Worm (Caenorhabditis elegans) whole organism, L1 larva: ENCODE measurements around the gene fzr-1.

Source experiments
- fkh-10 ChIP-seq: sonication (generic microtip); optimal IDR thresholded peaks from 2 replicates; lab custom pipeline; 2017; ENCODE audit warnings: missing biosample characterization, missing genetic modification reagents, missing genetic modification characterization
- lin-14 ChIP-seq: fragments of 200-800 bp; sonication (Bioruptor generic); optimal IDR thresholded peaks from 2 replicates; lab custom pipeline; 2018; ENCODE audit warnings: mild to moderate bottlenecking, missing genetic modification characterization, moderate library complexity, missing compliant biosample characterization
- tbx-2 ChIP-seq: sonication (generic microtip); optimal IDR thresholded peaks from 2 replicates; lab custom pipeline; 2016; ENCODE audit warnings: missing genetic modification characterization, missing compliant biosample characterization

DNA sequence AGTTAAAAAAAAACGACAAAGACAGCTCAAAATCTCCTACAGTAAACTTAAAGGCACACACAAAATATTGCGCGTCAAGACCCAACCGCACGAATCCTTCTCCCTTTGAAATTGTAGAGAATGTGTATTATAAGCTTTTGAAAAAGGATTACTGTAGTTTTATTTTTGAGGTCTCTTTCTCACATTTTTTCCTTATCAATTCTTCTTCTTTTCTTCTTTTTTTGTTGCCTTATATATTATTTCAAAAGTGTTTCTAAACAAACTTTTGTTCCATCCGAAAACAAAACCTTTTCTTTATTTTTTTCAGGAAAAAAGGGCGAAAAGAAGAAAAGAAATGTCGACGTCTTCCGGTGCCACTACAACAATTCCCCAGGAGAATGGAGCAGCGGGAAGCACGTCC, 36.2 kb upstream of the fzr-1 start, which contains the start of gene ZK1320.13:
- TF ChIP-seq lin-14: peak; percentile 28
- no peak for TF ChIP-seq fkh-10
- no peak for TF ChIP-seq tbx-2 (tag; lab: Kevin White, UChicago)
